Worm (Caenorhabditis elegans): ENCODE data around the gene grd-5.

grd-5 gene

DNA sequence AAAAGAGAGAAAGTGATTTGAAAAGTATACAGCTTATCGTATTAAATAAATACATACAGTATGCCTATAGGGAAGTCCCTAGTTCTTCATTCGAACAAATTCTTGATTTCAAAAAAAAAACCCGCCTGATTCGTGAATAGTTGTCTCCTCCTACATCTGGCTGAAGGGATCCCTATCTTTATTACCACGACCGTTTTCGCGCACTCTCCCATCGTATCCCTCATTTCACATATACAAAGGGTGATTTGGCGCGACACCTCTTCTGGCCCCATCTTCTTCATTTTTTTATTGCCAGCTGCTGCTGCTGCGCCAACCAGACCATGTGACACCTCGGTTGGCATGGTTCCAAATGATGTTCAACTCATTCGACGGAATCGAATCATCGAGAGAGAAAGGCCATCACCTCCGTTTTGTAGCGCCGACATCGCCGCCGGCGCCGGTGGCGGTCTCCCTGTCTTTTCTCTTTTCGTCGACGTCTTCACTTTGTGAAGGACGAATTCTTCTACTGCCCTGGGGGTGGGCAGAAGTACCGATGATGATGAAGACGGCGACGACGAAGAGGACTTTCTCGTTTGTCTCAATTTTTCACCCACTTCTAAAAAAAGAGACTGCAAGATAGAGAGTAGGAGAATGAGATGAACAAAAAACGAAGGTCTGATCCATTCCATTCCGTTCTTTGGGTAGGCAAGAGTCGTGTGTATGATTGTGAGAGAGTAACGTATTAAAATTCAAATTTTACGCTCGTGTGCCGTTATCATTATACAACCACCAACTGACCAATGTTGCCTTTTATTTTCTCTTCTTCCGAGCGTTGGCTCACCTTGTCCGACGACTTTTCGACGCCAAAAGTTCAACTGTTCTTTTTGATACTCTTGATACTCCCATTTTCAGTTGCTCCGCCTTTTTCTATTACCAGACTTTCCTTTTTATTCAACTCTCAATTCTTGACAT, 43.5 kb downstream of the grd-5 start:
- TF ChIP-seq lsy-2 (tag; optimal IDR thresholded peaks at IDR 0.05): peak in 1 of 2 experiments; percentile 21
- TF ChIP-seq ztf-11 (tag; optimal IDR thresholded peaks at IDR 0.05): no peak
- peak; percentile 81 for TF ChIP-seq sma-9 (GFP tag; optimal IDR thresholded peaks at IDR 0.05)
- no peak for TF ChIP-seq sma-9 (tag; optimal IDR thresholded peaks at IDR 0.05)
- peak; percentile 82 for TF ChIP-seq sma-3 (GFP tag; optimal IDR thresholded peaks at IDR 0.05)
- TF ChIP-seq crh-2 (tag; optimal IDR thresholded peaks at IDR 0.05): no peak
- TF ChIP-seq nhr-25 (tag; optimal IDR thresholded peaks at IDR 0.05): peak; percentile 93
- TF ChIP-seq mdl-1 (tag; optimal IDR thresholded peaks at IDR 0.05): peak in 1 of 2 experiments; percentile 20
- no peak for TF ChIP-seq alr-1 (tag; optimal IDR thresholded peaks at IDR 0.05)
- no peak for TF ChIP-seq ztf-1 (GFP tag; conservative IDR thresholded peaks at IDR 0.05)
- TF ChIP-seq blmp-1 (tag; optimal IDR thresholded peaks at IDR 0.05; ENCODE audit: insufficient read depth): peak; percentile 91
- no peak for TF ChIP-seq zag-1 (tag; optimal IDR thresholded peaks at IDR 0.05)
- TF ChIP-seq Y55F3AM.14 (GFP tag; optimal IDR thresholded peaks at IDR 0.05): peak; percentile 66
- no peak for TF ChIP-seq nhr-77 (tag; optimal IDR thresholded peaks at IDR 0.05)
- peak; percentile 76 for TF ChIP-seq sem-4 (tag; optimal IDR thresholded peaks at IDR 0.05)
- TF ChIP-seq skn-1 (tag; optimal IDR thresholded peaks at IDR 0.05): no peak
- TF ChIP-seq C34F6.9 (tag; optimal IDR thresholded peaks at IDR 0.05): no peak
- TF ChIP-seq F13H6.1 (tag; optimal IDR thresholded peaks at IDR 0.05): peak; percentile 54
- peak; percentile 56 for TF ChIP-seq nhr-21 (tag; optimal IDR thresholded peaks at IDR 0.05)
- no peak for TF ChIP-seq nhr-237 (tag; optimal IDR thresholded peaks at IDR 0.05)
- peak; percentile 43 for TF ChIP-seq ceh-16 (tag; optimal IDR thresholded peaks at IDR 0.05)
- no peak for TF ChIP-seq mab-5 (tag; optimal IDR thresholded peaks at IDR 0.05)
- TF ChIP-seq nhr-129 (tag; optimal IDR thresholded peaks at IDR 0.05): peak; percentile 35
- TF ChIP-seq elt-3 (tag; optimal IDR thresholded peaks at IDR 0.05): no peak
- peak; percentile 65 for TF ChIP-seq egl-27 (tag; optimal IDR thresholded peaks at IDR 0.05)

- peak; percentile 6 for TF ChIP-seq snpc-4 (tag; optimal IDR thresholded peaks at IDR 0.05)
- no peak for TF ChIP-seq dmd-4 (tag; optimal IDR thresholded peaks at IDR 0.05)
- no peak for TF ChIP-seq ceh-16 (tag; optimal IDR thresholded peaks at IDR 0.05)
- TF ChIP-seq mbf-1 (tag; optimal IDR thresholded peaks at IDR 0.05): no peak
- peak; percentile 36 for TF ChIP-seq sem-4 (tag; optimal IDR thresholded peaks at IDR 0.05)
- TF ChIP-seq lin-39 (tag; optimal IDR thresholded peaks at IDR 0.05): no peak
- TF ChIP-seq C34F6.9 (tag; optimal IDR thresholded peaks at IDR 0.05): peak; percentile 51
- no peak for TF ChIP-seq peb-1 (tag; optimal IDR thresholded peaks at IDR 0.05)
- peak; percentile 43 for TF ChIP-seq sma-9 (GFP tag; optimal IDR thresholded peaks at IDR 0.05)
- TF ChIP-seq sma-9 (tag; optimal IDR thresholded peaks at IDR 0.05): no peak
- TF ChIP-seq Y55F3AM.14 (GFP tag; optimal IDR thresholded peaks at IDR 0.05): peak; percentile 43
- peak; percentile 40 for TF ChIP-seq nhr-129 (tag; optimal IDR thresholded peaks at IDR 0.05)
- peak; percentile 57 for TF ChIP-seq F13H6.1 (tag; optimal IDR thresholded peaks at IDR 0.05)
- TF ChIP-seq lsy-2 (tag; optimal IDR thresholded peaks at IDR 0.05): peak in 1 of 2 experiments; percentile 29
- no peak for TF ChIP-seq lin-11 (tag; optimal IDR thresholded peaks at IDR 0.05)
- peak; percentile 80 for TF ChIP-seq zag-1 (tag; optimal IDR thresholded peaks at IDR 0.05)
- peak; percentile 40 for TF ChIP-seq unc-55 (GFP tag; optimal IDR thresholded peaks at IDR 0.05)
Observed at ce11 chrV:8663023-8663422, 44.2 kb downstream of the grd-5 start.

DNA sequence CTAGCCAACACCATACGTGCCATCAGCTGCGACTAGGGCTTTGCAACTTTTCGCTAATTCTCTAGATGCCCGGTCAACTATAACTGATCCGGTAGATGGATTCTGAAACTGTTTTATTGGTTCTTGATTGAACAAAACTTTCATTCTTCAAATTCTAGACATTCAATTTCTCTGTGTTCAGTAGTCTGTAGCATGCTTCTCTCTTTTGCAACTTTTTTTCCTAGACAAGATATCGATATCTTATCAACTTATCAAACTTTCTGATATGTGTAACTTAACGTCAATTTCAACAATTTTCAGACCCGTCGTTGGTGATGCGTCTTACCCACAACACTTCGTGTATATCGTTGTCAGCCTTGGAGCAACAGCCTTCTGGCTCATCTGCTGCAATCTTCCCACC, 46.9 kb downstream of the grd-5 start, which contains the start of gene ZC190.4:
Gene ZC190.4, plus strand, starts transcription at position 301 of the 400 bp plus-strand sequence.
- no peak for TF ChIP-seq C34F6.9 (tag; optimal IDR thresholded peaks at IDR 0.05)
- TF ChIP-seq dmd-4 (tag; optimal IDR thresholded peaks at IDR 0.05): no peak
- TF ChIP-seq elt-3 (tag; optimal IDR thresholded peaks at IDR 0.05): no peak
- TF ChIP-seq nhr-11 (tag; optimal IDR thresholded peaks at IDR 0.05): no peak
- TF ChIP-seq ama-1 (optimal IDR thresholded peaks at IDR 0.05): no peak
- TF ChIP-seq mbf-1 (tag; optimal IDR thresholded peaks at IDR 0.05): no peak

Data from whole organism, L2 larva.